Fruit fly (Drosophila melanogaster) whole organism, embryonic: ENCODE results near the gene foi.
A peak's percentile ranks its signal among the peaks of the same experiment; 100 is the strongest.

Experiments
- B-H2 ChIP-seq: fragments of 200-800 bp; sonication (Bioruptor generic); optimal IDR thresholded peaks from 2 replicates; lab custom pipeline; 2018; ENCODE audit warnings: missing biosample characterization, mild to moderate bottlenecking, missing genetic modification characterization
- Bgb ChIP-seq: fragments of 200-800 bp; sonication (Bioruptor generic); IDR thresholded peaks from 2 replicates; pipeline ENCODE4 v1.3.6; 2022; ENCODE audit warnings: missing biosample characterization, missing genetic modification characterization; ENCODE audit not compliant: partially characterized antibody
- BtbVII ChIP-seq: fragments of 200-800 bp; sonication (Bioruptor generic); optimal IDR thresholded peaks from 3 replicates; lab custom pipeline; 2017; ENCODE audit warnings: missing biosample characterization, mild to moderate bottlenecking, missing genetic modification characterization
- CG10543 ChIP-seq: fragments of 200-800 bp; sonication (Bioruptor generic); optimal IDR thresholded peaks from 3 replicates; lab custom pipeline; 2017; ENCODE audit warnings: missing biosample characterization, mild to moderate bottlenecking, missing genetic modification characterization, moderate library complexity
- CG11093 ChIP-seq: fragments of 200-800 bp; sonication (Bioruptor generic); IDR thresholded peaks from 3 replicates; pipeline ENCODE4 v1.3.6; 2022; ENCODE audit warnings: missing biosample characterization, missing genetic modification characterization
- CG11695 ChIP-seq: fragments of 200-800 bp; sonication (Bioruptor generic); IDR thresholded peaks from 3 replicates; pipeline ENCODE4 v1.3.6; 2022; ENCODE audit warnings: missing biosample characterization, missing genetic modification characterization
- CG1233 ChIP-seq: fragments of 200-800 bp; sonication (Bioruptor generic); optimal IDR thresholded peaks from 4 replicates; lab custom pipeline; 2018; ENCODE audit warnings: missing biosample characterization, mild to moderate bottlenecking, missing genetic modification characterization
- CG13894 ChIP-seq: fragments of 200-800 bp; sonication (Bioruptor generic); optimal IDR thresholded peaks from 3 replicates; lab custom pipeline; 2018; ENCODE audit warnings: missing biosample characterization, mild to moderate bottlenecking, missing genetic modification characterization, moderate library complexity
- CG14441 ChIP-seq: fragments of 200-800 bp; sonication (Bioruptor generic); IDR thresholded peaks from 2 replicates; pipeline ENCODE4 v1.3.6; 2022; ENCODE audit warnings: missing biosample characterization, missing genetic modification characterization
- CG15073 ChIP-seq: fragments of 200-800 bp; sonication (Bioruptor generic); optimal IDR thresholded peaks from 2 replicates; lab custom pipeline; 2016; ENCODE audit warnings: missing biosample characterization, missing genetic modification characterization
- CG17912 ChIP-seq: fragments of 200-800 bp; sonication (Bioruptor generic); optimal IDR thresholded peaks from 2 replicates; lab custom pipeline; 2018; ENCODE audit warnings: missing biosample characterization, mild to moderate bottlenecking, missing genetic modification characterization
- CG2120 ChIP-seq: fragments of 200-800 bp; sonication (Bioruptor generic); optimal IDR thresholded peaks from 3 replicates; lab custom pipeline; 2016; ENCODE audit warnings: missing biosample characterization, missing genetic modification characterization
- CG2678 ChIP-seq: fragments of 200-800 bp; sonication (Bioruptor generic); optimal IDR thresholded peaks from 3 replicates; lab custom pipeline; 2019; ENCODE audit warnings: missing biosample characterization, mild to moderate bottlenecking, missing genetic modification characterization, moderate library complexity
- CG31388 ChIP-seq: fragments of 200-800 bp; sonication (Bioruptor generic); optimal IDR thresholded peaks from 2 replicates; lab custom pipeline; 2016; ENCODE audit warnings: missing biosample characterization, missing genetic modification characterization
- CG3995 ChIP-seq: fragments of 200-800 bp; sonication (Bioruptor generic); optimal IDR thresholded peaks from 3 replicates; lab custom pipeline; 2016; ENCODE audit warnings: missing biosample characterization, missing genetic modification characterization
- CG5953 ChIP-seq: fragments of 200-800 bp; sonication (Bioruptor generic); IDR thresholded peaks from 2 replicates; pipeline ENCODE4 v1.3.6; 2022; ENCODE audit warnings: missing biosample characterization, missing genetic modification characterization
- CG6765 ChIP-seq: fragments of 200-800 bp; sonication (Bioruptor generic); optimal IDR thresholded peaks from 3 replicates; lab custom pipeline; 2017; ENCODE audit warnings: missing biosample characterization, mild to moderate bottlenecking, missing genetic modification characterization
- CG7786 ChIP-seq: fragments of 200-800 bp; sonication (Bioruptor generic); optimal IDR thresholded peaks from 2 replicates; lab custom pipeline; 2016; ENCODE audit warnings: missing biosample characterization, missing genetic modification characterization
- CG7839 ChIP-seq: fragments of 200-800 bp; sonication (Bioruptor generic); optimal IDR thresholded peaks from 3 replicates; lab custom pipeline; 2018; ENCODE audit warnings: missing biosample characterization, mild to moderate bottlenecking, missing genetic modification characterization, moderate library complexity
- CG9215 ChIP-seq: fragments of 200-800 bp; sonication (Bioruptor generic); IDR thresholded peaks from 2 replicates; pipeline ENCODE4 v1.3.6; 2022; ENCODE audit warnings: missing biosample characterization, missing genetic modification characterization
- CG9609 ChIP-seq: fragments of 200-800 bp; sonication (Bioruptor generic); optimal IDR thresholded peaks from 3 replicates; lab custom pipeline; 2016; ENCODE audit warnings: missing biosample characterization, missing genetic modification characterization
- D19A ChIP-seq: fragments of 200-800 bp; optimal IDR thresholded peaks from 3 replicates; lab custom pipeline; 2019; ENCODE audit warnings: missing biosample characterization, mild to moderate bottlenecking, missing genetic modification characterization, moderate library complexity
- Dbx ChIP-seq: fragments of 200-800 bp; sonication (Bioruptor generic); IDR thresholded peaks from 3 replicates; pipeline ENCODE4 v1.3.6; 2022; ENCODE audit warnings: missing biosample characterization, missing genetic modification characterization
- Deaf1 ChIP-seq: fragments of 200-800 bp; optimal IDR thresholded peaks from 3 replicates; lab custom pipeline; 2019; ENCODE audit warnings: missing biosample characterization, mild to moderate bottlenecking, missing genetic modification characterization, moderate library complexity
- Fer3 ChIP-seq: fragments of 200-800 bp; sonication (Bioruptor generic); optimal IDR thresholded peaks from 2 replicates; lab custom pipeline; 2018; ENCODE audit warnings: missing biosample characterization, mild to moderate bottlenecking, missing genetic modification characterization, moderate library complexity
- Med ChIP-seq: fragments of 200-800 bp; sonication (Bioruptor generic); peaks from one replicate; lab custom pipeline; 2016; ENCODE audit warnings: missing biosample characterization, missing genetic modification characterization, mild to moderate bottlenecking, inconsistent platforms, moderate library complexity
- Ptx1 ChIP-seq: fragments of 200-800 bp; sonication (Bioruptor generic); IDR thresholded peaks from 2 replicates; pipeline ENCODE4 v1.3.6; 2022; ENCODE audit warnings: missing biosample characterization, missing genetic modification characterization
- Rfx ChIP-seq: fragments of 200-800 bp; sonication (Bioruptor generic); IDR thresholded peaks from 2 replicates; pipeline ENCODE4 v1.3.6; 2022; ENCODE audit warnings: missing biosample characterization, missing genetic modification characterization
- Vsx1 ChIP-seq: fragments of 200-800 bp; sonication (Bioruptor generic); optimal IDR thresholded peaks from 2 replicates; lab custom pipeline; 2017; ENCODE audit warnings: missing biosample characterization, mild to moderate bottlenecking, missing genetic modification characterization, missing genetic modification reagents
- cas ChIP-seq: fragments of 200-800 bp; sonication (Bioruptor generic); IDR thresholded peaks from 2 replicates; pipeline ENCODE4 v1.3.6; 2022; ENCODE audit warnings: missing biosample characterization, missing genetic modification characterization
- ci ChIP-seq: fragments of 200-800 bp; sonication (Bioruptor generic); IDR thresholded peaks from 3 replicates; pipeline ENCODE4 v1.3.6; 2022; ENCODE audit warnings: missing biosample characterization, missing genetic modification characterization
- corto ChIP-seq: fragments of 200-800 bp; sonication (Bioruptor generic); optimal IDR thresholded peaks from 2 replicates; lab custom pipeline; 2016; ENCODE audit warnings: missing biosample characterization, mild to moderate bottlenecking, missing genetic modification characterization, moderate library complexity
- crol ChIP-seq: fragments of 200-800 bp; sonication (Bioruptor generic); IDR thresholded peaks from 2 replicates; pipeline ENCODE4 v1.3.6; 2022; ENCODE audit warnings: missing biosample characterization, missing genetic modification characterization
- dmrt99B ChIP-seq: fragments of 200-800 bp; sonication (Bioruptor generic); optimal IDR thresholded peaks from 2 replicates; lab custom pipeline; 2018; ENCODE audit warnings: missing biosample characterization, mild to moderate bottlenecking, missing genetic modification characterization, moderate library complexity
- eve ChIP-seq, 2 experiments: fragments of >200 bp; optimal IDR thresholded peaks; 2 replicates each; lab custom pipeline; 2017; ENCODE audit warnings: missing biosample characterization in 2 of 2, missing genetic modification characterization in 2 of 2
- fd96Cb ChIP-seq: fragments of 200-800 bp; sonication (Bioruptor generic); optimal IDR thresholded peaks from 2 replicates; lab custom pipeline; 2018; ENCODE audit warnings: missing biosample characterization, mild to moderate bottlenecking, missing genetic modification characterization, moderate library complexity
- fu2 ChIP-seq: fragments of 200-800 bp; sonication (Bioruptor generic); optimal IDR thresholded peaks from 2 replicates; lab custom pipeline; 2016; ENCODE audit warnings: missing biosample characterization, missing genetic modification characterization
- kay ChIP-seq: fragments of 200-800 bp; sonication (Bioruptor generic); optimal IDR thresholded peaks from 2 replicates; lab custom pipeline; 2016; ENCODE audit warnings: missing biosample characterization, missing genetic modification characterization
- ken ChIP-seq: fragments of 200-800 bp; sonication (Bioruptor generic); IDR thresholded peaks from 3 replicates; pipeline ENCODE4 v1.3.6; 2022; ENCODE audit warnings: missing biosample characterization, missing genetic modification characterization
- lab ChIP-seq: fragments of 200-800 bp; sonication (Bioruptor generic); optimal IDR thresholded peaks from 3 replicates; lab custom pipeline; 2017; ENCODE audit warnings: missing biosample characterization, missing genetic modification characterization, mild to moderate bottlenecking, moderate library complexity, missing genetic modification reagents
- lmd ChIP-seq: fragments of 200-800 bp; sonication (Bioruptor generic); IDR thresholded peaks from 2 replicates; pipeline ENCODE4 v1.3.6; 2022; ENCODE audit warnings: missing biosample characterization, missing genetic modification characterization
- onecut ChIP-seq: fragments of 200-800 bp; sonication (Bioruptor generic); IDR thresholded peaks from 2 replicates; pipeline ENCODE4 v1.3.6; 2022; ENCODE audit warnings: missing biosample characterization, missing genetic modification characterization
- pfk ChIP-seq: fragments of 200-800 bp; sonication (Bioruptor generic); optimal IDR thresholded peaks from 2 replicates; lab custom pipeline; 2018; ENCODE audit warnings: missing biosample characterization, mild to moderate bottlenecking, missing genetic modification characterization, moderate library complexity
- ranshi ChIP-seq: fragments of 200-800 bp; sonication (Bioruptor generic); IDR thresholded peaks from 2 replicates; pipeline ENCODE4 v1.3.6; 2022; ENCODE audit warnings: missing biosample characterization, missing genetic modification characterization
- run ChIP-seq: fragments of 200-800 bp; sonication (Bioruptor generic); optimal IDR thresholded peaks from 3 replicates; lab custom pipeline; 2018; ENCODE audit warnings: missing biosample characterization, mild to moderate bottlenecking, missing genetic modification characterization
- slbo ChIP-seq: fragments of 200-800 bp; sonication (Bioruptor generic); IDR thresholded peaks from 2 replicates; pipeline ENCODE4 v1.3.6; 2022; ENCODE audit warnings: missing biosample characterization, missing genetic modification characterization
- slp2 ChIP-seq: fragments of 200-800 bp; sonication (Bioruptor generic); optimal IDR thresholded peaks from 2 replicates; lab custom pipeline; 2016; ENCODE audit warnings: missing biosample characterization, missing genetic modification characterization
- ssp ChIP-seq: fragments of 200-800 bp; sonication (Bioruptor generic); IDR thresholded peaks from 2 replicates; pipeline ENCODE4 v1.3.6; 2022; ENCODE audit warnings: missing biosample characterization, missing genetic modification characterization
- stc ChIP-seq: fragments of 200-800 bp; sonication (Bioruptor generic); IDR thresholded peaks from 2 replicates; pipeline ENCODE4 v1.3.6; 2022; ENCODE audit warnings: missing biosample characterization, missing genetic modification characterization
- sug ChIP-seq: fragments of 200-800 bp; optimal IDR thresholded peaks from 2 replicates; lab custom pipeline; 2019; ENCODE audit warnings: missing biosample characterization, mild to moderate bottlenecking, missing genetic modification characterization, moderate library complexity
- wdn ChIP-seq: fragments of 200-800 bp; sonication (Bioruptor generic); IDR thresholded peaks from 2 replicates; pipeline ENCODE4 v1.3.6; 2022; ENCODE audit warnings: missing biosample characterization, missing genetic modification characterization
- zen ChIP-seq: fragments of 200-800 bp; sonication (Bioruptor generic); optimal IDR thresholded peaks from 3 replicates; lab custom pipeline; 2018; ENCODE audit warnings: missing biosample characterization, mild to moderate bottlenecking, missing genetic modification characterization, moderate library complexity

foi gene

DNA sequence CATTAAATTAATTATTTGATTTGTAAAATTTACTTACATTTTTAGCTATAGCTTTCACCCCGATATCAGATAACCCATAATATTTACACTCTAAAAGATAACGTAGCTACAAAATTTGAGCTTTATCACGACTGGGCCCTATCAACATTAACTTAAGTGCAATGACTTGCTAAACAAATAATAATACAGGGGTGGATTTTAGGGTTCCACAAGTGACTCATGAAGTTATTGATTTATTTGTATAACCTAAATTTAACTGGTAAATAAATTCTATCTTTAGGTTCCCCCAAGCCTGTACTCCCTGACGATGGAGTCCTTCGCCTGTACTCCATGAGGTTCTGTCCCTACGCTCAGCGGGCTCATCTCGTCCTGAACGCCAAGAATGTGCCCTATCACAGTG is 5.8 kb upstream of the foi start (continued):
- no peak for TF ChIP-seq zen
- peak; percentile 39 for TF ChIP-seq Rfx (GFP tag; lab: Robert Waterston, UW)
- no peak for TF ChIP-seq corto
- TF ChIP-seq CG9215: no peak
- peak; percentile 30; the same call in 1 of the 3 replicates for TF ChIP-seq Dbx
- TF ChIP-seq CG14441 (GFP tag; lab: Robert Waterston, UW): no peak
- no peak for TF ChIP-seq fd96Cb (tag; lab: Kevin White, UChicago)
- no peak for TF ChIP-seq run (tag; lab: Kevin White, UChicago)
- no peak for TF ChIP-seq CG9609 (GFP tag; lab: Kevin White, UChicago)
- TF ChIP-seq sug (tag; lab: Kevin White, UChicago): peak; percentile 31
- no peak for TF ChIP-seq ranshi (GFP tag; lab: Robert Waterston, UW)
- TF ChIP-seq Deaf1 (tag; lab: Kevin White, UChicago): no peak
- TF ChIP-seq CG15073 (GFP tag; lab: Kevin White, UChicago): no peak
- TF ChIP-seq CG11093 (GFP tag; lab: Robert Waterston, UW): no peak
- no peak for TF ChIP-seq wdn
- peak; percentile 21 for TF ChIP-seq CG2120 (GFP tag; lab: Kevin White, UChicago)
- no peak for TF ChIP-seq ken (GFP tag; lab: Robert Waterston, UW)
- TF ChIP-seq dmrt99B: no peak
- TF ChIP-seq ssp (GFP tag; lab: Robert Waterston, UW): no peak
- TF ChIP-seq crol (GFP tag; lab: Robert Waterston, UW): no peak
- TF ChIP-seq onecut: peak; percentile 62; the same call in 1 of the 2 replicates
- TF ChIP-seq CG10543 (GFP tag; lab: Kevin White, UChicago): no peak
- TF ChIP-seq ci: peak; percentile 18; the same call in 1 of the 3 replicates
- peak; percentile 5 for TF ChIP-seq Fer3 (tag; lab: Kevin White, UChicago)
- TF ChIP-seq CG7839 (tag; lab: Kevin White, UChicago): no peak
- TF ChIP-seq Ptx1 (GFP tag; lab: Robert Waterston, UW): 0 out of 2 replicates have a peak, but pooled peaks have one; percentile 9
- no peak for TF ChIP-seq CG1233
- TF ChIP-seq cas (GFP tag; lab: Robert Waterston, UW): no peak
- TF ChIP-seq CG6765 (GFP tag; lab: Kevin White, UChicago): peak; percentile 28
- TF ChIP-seq B-H2 (GFP tag; lab: Kevin White, UChicago): no peak
- TF ChIP-seq CG11695 (GFP tag; lab: Robert Waterston, UW): 0 out of 3 replicates have a peak, but pooled peaks have one; percentile 24
- peak; percentile 63 for TF ChIP-seq Med
- peak; percentile 66 for TF ChIP-seq CG13894 (tag; lab: Kevin White, UChicago)
- no peak for TF ChIP-seq eve (GFP tag; optimal IDR thresholded peaks at IDR 0.05; lab: Kevin White, UChicago)
- TF ChIP-seq CG3995: peak; percentile 69
- TF ChIP-seq lab (GFP tag; lab: Kevin White, UChicago): peak; percentile 62
- TF ChIP-seq slp2 (GFP tag; lab: Kevin White, UChicago): no peak
- no peak for TF ChIP-seq pfk (GFP tag; lab: Kevin White, UChicago)
- TF ChIP-seq CG2678 (tag; lab: Kevin White, UChicago): peak; percentile 21
- no peak for TF ChIP-seq CG31388
- no peak for TF ChIP-seq lmd (GFP tag; lab: Robert Waterston, UW)
- no peak for TF ChIP-seq Vsx1 (GFP tag; lab: Kevin White, UChicago)
- 0 out of 2 replicates have a peak, but pooled peaks have one; percentile 11 for TF ChIP-seq Bgb
- no peak for TF ChIP-seq stc (GFP tag; lab: Robert Waterston, UW)
- peak; percentile 32; the same call in 1 of the 2 replicates for TF ChIP-seq CG5953 (GFP tag; lab: Robert Waterston, UW)
- TF ChIP-seq kay (GFP tag; lab: Kevin White, UChicago): peak; percentile 61
- no peak for TF ChIP-seq slbo (GFP tag; lab: Robert Waterston, UW)
- no peak for TF ChIP-seq CG7786 (GFP tag; lab: Kevin White, UChicago)
- TF ChIP-seq D19A (tag; lab: Kevin White, UChicago): no peak
- no peak for TF ChIP-seq CG17912 (GFP tag; lab: Kevin White, UChicago)
- TF ChIP-seq fu2 (GFP tag; lab: Kevin White, UChicago): no peak
- TF ChIP-seq BtbVII (GFP tag; lab: Kevin White, UChicago): no peak
